Fruit fly (Drosophila melanogaster): ENCODE data around the gene CG33995.
A peak's percentile ranks its signal among the peaks of the same experiment; 100 is the strongest.

The CG33995 gene

dm6 chr2L:5060952-5061478 lies 17.9 kb downstream of the CG33995 start (continued):
- TF ChIP-seq knrl (GFP tag; IDR thresholded peaks at IDR 0.05; ENCODE audit: partially characterized antibody): no peak
- TF ChIP-seq HmgD (GFP tag; optimal IDR thresholded peaks at IDR 0.05): peak; percentile 26
- no peak for TF ChIP-seq tll (GFP tag; optimal IDR thresholded peaks at IDR 0.05)
- no peak for TF ChIP-seq Nf-YA (GFP tag; IDR thresholded peaks at IDR 0.05)
- TF ChIP-seq Abd-B (GFP tag; optimal IDR thresholded peaks at IDR 0.05): peak; percentile 51
- no peak for TF ChIP-seq sima (GFP tag; optimal IDR thresholded peaks at IDR 0.05)
- peak; percentile 24 for TF ChIP-seq grn (GFP tag; optimal IDR thresholded peaks at IDR 0.05)
- TF ChIP-seq Hsf (GFP tag; optimal IDR thresholded peaks at IDR 0.05): peak; percentile 31
- TF ChIP-seq CG43689 (GFP tag; IDR thresholded peaks at IDR 0.05): 0 out of 2 replicates have a peak, but pooled peaks have one; percentile 36
- TF ChIP-seq CG32532 (GFP tag; IDR thresholded peaks at IDR 0.05): peak; percentile 70
- peak; percentile 9 for TF ChIP-seq fd3F (GFP tag; optimal IDR thresholded peaks at IDR 0.05)
- peak; percentile 61 for TF ChIP-seq CG6683 (GFP tag; optimal IDR thresholded peaks at IDR 0.05)
- peak; percentile 31; the same call in 1 of the 2 replicates for TF ChIP-seq NFAT (GFP tag; IDR thresholded peaks at IDR 0.05)
- TF ChIP-seq peb (GFP tag; IDR thresholded peaks at IDR 0.05): 0 out of 2 replicates have a peak, but pooled peaks have one; percentile 16
- TF ChIP-seq psq (GFP tag; optimal IDR thresholded peaks at IDR 0.05): no peak
- no peak for TF ChIP-seq CG4854 (GFP tag; optimal IDR thresholded peaks at IDR 0.05)
- TF ChIP-seq unpg (GFP tag; optimal IDR thresholded peaks at IDR 0.05): peak; percentile 62
- peak; percentile 54; the same call in 1 of the 2 replicates for TF ChIP-seq CG31441 (GFP tag; IDR thresholded peaks at IDR 0.05)
- no peak for TF ChIP-seq Atf3 (GFP tag; optimal IDR thresholded peaks at IDR 0.05)
- TF ChIP-seq tup (GFP tag; optimal IDR thresholded peaks at IDR 0.05): peak; percentile 56
- TF ChIP-seq CG15514 (GFP tag; optimal IDR thresholded peaks at IDR 0.05): peak; percentile 76
- no peak for TF ChIP-seq CG14860 (GFP tag; IDR thresholded peaks at IDR 0.05; ENCODE audit: partially characterized antibody)
- peak; percentile 59 for TF ChIP-seq CG13894 (tag; optimal IDR thresholded peaks at IDR 0.05)
- peak; percentile 84 for TF ChIP-seq Side (GFP tag; optimal IDR thresholded peaks at IDR 0.05)
- TF ChIP-seq Pdp1 (GFP tag; optimal IDR thresholded peaks at IDR 0.05): peak; percentile 59 to 85
- peak; percentile 67 for TF ChIP-seq HmgZ (tag; optimal IDR thresholded peaks at IDR 0.05)
- peak; percentile 45; the same call in 1 of the 3 replicates for TF ChIP-seq CG2889 (GFP tag; IDR thresholded peaks at IDR 0.05)
- no peak for TF ChIP-seq CG6654 (GFP tag; optimal IDR thresholded peaks at IDR 0.05)
- peak in 1 of 2 experiments; percentile 53 for TF ChIP-seq Eip74EF (GFP tag; optimal IDR thresholded peaks at IDR 0.05)
- TF ChIP-seq seq (GFP tag; IDR thresholded peaks at IDR 0.05): peak; percentile 77
- TF ChIP-seq danr (GFP tag; IDR thresholded peaks at IDR 0.05): peak; percentile 49; the same call in 1 of the 2 replicates
- peak; percentile 58 for TF ChIP-seq CG30403 (GFP tag; optimal IDR thresholded peaks at IDR 0.05)
- TF ChIP-seq ci (GFP tag; IDR thresholded peaks at IDR 0.05): peak; percentile 74
- peak; percentile 84 for TF ChIP-seq lbe (GFP tag; optimal IDR thresholded peaks at IDR 0.05)
- peak; percentile 46 for TF ChIP-seq tio (GFP tag; optimal IDR thresholded peaks at IDR 0.05)
- TF ChIP-seq kay (GFP tag; optimal IDR thresholded peaks at IDR 0.05): peak; percentile 74
- TF ChIP-seq CG10654 (GFP tag; optimal IDR thresholded peaks at IDR 0.05): peak; percentile 46
- no peak for TF ChIP-seq trh (GFP tag; optimal IDR thresholded peaks at IDR 0.05)
- TF ChIP-seq CG8944 (GFP tag; optimal IDR thresholded peaks at IDR 0.05): peak; percentile 12
- peak; percentile 0 for TF ChIP-seq CG3163 (GFP tag; optimal IDR thresholded peaks at IDR 0.05)
- no peak for TF ChIP-seq abd-A (tag; optimal IDR thresholded peaks at IDR 0.05)
- TF ChIP-seq CG10959 (GFP tag; IDR thresholded peaks at IDR 0.05): no peak
- no peak for TF ChIP-seq Gug (GFP tag; IDR thresholded peaks at IDR 0.05)
- TF ChIP-seq pfk (GFP tag; optimal IDR thresholded peaks at IDR 0.05): no peak
- TF ChIP-seq CG1602 (GFP tag; optimal IDR thresholded peaks at IDR 0.05): peak; percentile 40
- TF ChIP-seq ftz-f1 (GFP tag; optimal IDR thresholded peaks at IDR 0.05): peak; percentile 32
- peak; percentile 36 for TF ChIP-seq Xbp1 (GFP tag; optimal IDR thresholded peaks at IDR 0.05)
- TF ChIP-seq bowl (GFP tag; IDR thresholded peaks at IDR 0.05): peak; percentile 56; the same call in 1 of the 2 replicates
- no peak for TF ChIP-seq CG30431 (GFP tag; optimal IDR thresholded peaks at IDR 0.05)
- no peak for TF ChIP-seq bbx (GFP tag; IDR thresholded peaks at IDR 0.05; ENCODE audit: partially characterized antibody)

Data from whole organism, embryonic.